Fruit fly (Drosophila melanogaster): ENCODE data around the gene CG32024.

The CG32024 gene

DNA sequence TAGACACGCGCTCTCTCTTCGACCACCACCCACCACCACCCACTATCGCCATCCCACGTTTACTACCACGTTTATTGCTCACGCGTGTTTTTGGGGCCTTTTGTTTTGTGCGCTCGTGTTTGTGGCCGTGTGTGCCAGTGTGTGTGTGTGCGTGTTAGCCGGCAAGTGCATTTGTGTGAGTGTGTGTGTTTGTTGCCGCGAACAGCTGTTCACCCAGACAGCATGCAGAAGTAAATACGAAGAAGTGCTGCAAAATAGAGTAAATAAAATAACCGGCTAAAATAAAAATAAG, 20.4 kb downstream of the CG32024 start:
- TF ChIP-seq Hnf4 (GFP tag; optimal IDR thresholded peaks at IDR 0.05) (no peak), woc (GFP tag; optimal IDR thresholded peaks at IDR 0.05) (no peak), Dfd (GFP tag; optimal IDR thresholded peaks at IDR 0.05) (no peak), Abd-B (GFP tag; optimal IDR thresholded peaks at IDR 0.05) (no peak), pan (optimal IDR thresholded peaks at IDR 0.05) (no peak), Hr83 (GFP tag; optimal IDR thresholded peaks at IDR 0.05; ENCODE audit: poor library complexity, severe bottlenecking) (no peak), Dif (GFP tag; optimal IDR thresholded peaks at IDR 0.05; ENCODE audit: partially characterized antibody) (no peak), lola (GFP tag; optimal IDR thresholded peaks at IDR 0.05) (no peak), Rel (GFP tag; optimal IDR thresholded peaks at IDR 0.05) (no peak), Rel (tag; optimal IDR thresholded peaks at IDR 0.05) (no peak), ey (GFP tag; optimal IDR thresholded peaks at IDR 0.05) (no peak), Vsx2 (GFP tag; optimal IDR thresholded peaks at IDR 0.05; ENCODE audit: partially characterized antibody) (no peak), sage (GFP tag; optimal IDR thresholded peaks at IDR 0.05) (no peak), GATAd (GFP tag; optimal IDR thresholded peaks at IDR 0.05) (no peak)

DNA sequence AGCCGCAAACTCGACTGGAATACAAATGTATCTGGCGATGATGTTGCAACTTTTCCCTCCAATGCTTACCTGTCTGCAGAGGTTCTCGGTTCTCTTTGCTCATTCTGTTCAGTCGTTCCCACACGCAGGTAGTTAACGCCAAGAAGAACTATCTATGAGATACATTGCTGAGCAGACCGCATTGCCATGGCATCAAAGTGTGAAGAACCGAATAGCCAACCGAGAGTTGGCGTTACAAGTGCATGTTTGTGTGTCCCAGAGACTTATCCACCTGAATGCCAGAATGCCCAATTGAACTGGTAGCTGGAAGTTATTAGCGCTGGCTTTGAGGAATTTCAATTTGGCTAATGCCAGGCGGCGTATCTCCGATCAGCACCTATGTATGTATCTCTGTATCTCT, 22.2 kb downstream of the CG32024 start:
- TF ChIP-seq sage (GFP tag; optimal IDR thresholded peaks at IDR 0.05) (no peak), Jra (GFP tag; optimal IDR thresholded peaks at IDR 0.05) (no peak), psq (GFP tag; optimal IDR thresholded peaks at IDR 0.05) (no peak), Hr78 (GFP tag; optimal IDR thresholded peaks at IDR 0.05) (no peak), foxo (GFP tag; optimal IDR thresholded peaks at IDR 0.05) (no peak), CrebA (GFP tag; optimal IDR thresholded peaks at IDR 0.05; ENCODE audit: borderline replicate concordance) (no peak), Dfd (GFP tag; optimal IDR thresholded peaks at IDR 0.05) (no peak), brk (GFP tag; optimal IDR thresholded peaks at IDR 0.05) (no peak), pan (optimal IDR thresholded peaks at IDR 0.05) (no peak), OdsH (GFP tag; optimal IDR thresholded peaks at IDR 0.05) (no peak), h (GFP tag; optimal IDR thresholded peaks at IDR 0.05) (no peak), ey (GFP tag; optimal IDR thresholded peaks at IDR 0.05) (no peak), HLH106 (tag; optimal IDR thresholded peaks at IDR 0.05) (no peak), dsf (GFP tag; optimal IDR thresholded peaks at IDR 0.05; ENCODE audit: borderline replicate concordance) (no peak), Sp1 (GFP tag; optimal IDR thresholded peaks at IDR 0.05) (no peak), rgr (GFP tag; optimal IDR thresholded peaks at IDR 0.05) (no peak)

DNA sequence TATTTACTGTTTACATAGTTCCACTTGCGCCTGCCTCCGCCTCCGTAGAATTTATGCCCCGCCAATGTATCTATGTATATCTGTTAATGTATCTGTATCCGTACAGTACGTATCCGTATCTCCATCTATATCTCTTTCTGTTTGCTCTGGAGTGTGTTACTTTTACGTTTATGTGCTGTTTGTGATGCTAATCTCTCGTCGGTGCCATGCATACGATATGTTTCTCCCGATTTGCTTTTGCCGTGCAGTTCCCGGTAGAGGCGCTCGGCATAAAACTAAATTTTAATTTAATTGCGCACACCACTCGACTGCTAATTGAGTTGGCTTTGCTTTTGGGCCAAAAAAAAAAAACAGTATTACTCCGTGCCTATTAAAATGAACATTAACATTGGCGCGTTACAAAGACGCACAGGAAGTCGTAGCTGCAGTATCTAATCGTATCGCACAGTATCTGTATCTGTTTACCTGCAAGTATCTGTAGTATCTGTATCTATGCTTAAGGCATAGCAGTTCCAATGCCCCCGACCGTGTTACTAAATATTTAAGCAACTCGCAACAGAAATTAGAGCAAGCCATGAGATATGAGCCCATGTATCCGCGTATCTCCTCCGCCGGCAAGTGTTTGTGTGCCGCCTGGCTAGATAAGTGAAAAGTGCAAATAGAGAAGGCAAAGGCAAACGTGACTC, 22.8 kb downstream of the CG32024 start:
- no peak for TF ChIP-seq N (GFP tag; optimal IDR thresholded peaks at IDR 0.05)
- TF ChIP-seq CrebA (GFP tag; optimal IDR thresholded peaks at IDR 0.05; ENCODE audit: borderline replicate concordance): no peak
- no peak for TF ChIP-seq Myc (optimal IDR thresholded peaks at IDR 0.05)
- no peak for TF ChIP-seq Abd-B (GFP tag; optimal IDR thresholded peaks at IDR 0.05)
- TF ChIP-seq sv (GFP tag; optimal IDR thresholded peaks at IDR 0.05): no peak

DNA sequence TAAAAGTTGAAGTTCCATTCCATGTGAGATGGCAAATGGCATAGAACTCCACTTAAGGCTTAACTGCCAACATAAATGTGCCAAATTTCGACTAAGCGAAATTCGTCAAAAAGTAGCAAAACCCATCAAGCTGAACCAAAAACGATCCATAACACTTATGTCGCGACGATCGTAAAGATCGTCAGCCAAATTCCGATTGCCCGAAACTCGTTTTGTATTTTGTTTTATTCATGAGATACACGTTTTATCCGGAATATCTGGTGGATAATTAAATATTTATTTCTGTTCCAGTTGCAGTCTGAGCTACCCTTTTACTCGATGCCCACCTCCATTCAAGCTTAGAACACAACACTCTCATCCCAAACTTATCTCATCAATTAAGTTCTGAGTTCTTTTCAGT, 23.6 kb downstream of the CG32024 start:
- TF ChIP-seq ey (GFP tag; optimal IDR thresholded peaks at IDR 0.05): no peak
- no peak for TF ChIP-seq dl (GFP tag; optimal IDR thresholded peaks at IDR 0.05; ENCODE audit: insufficient read depth in 1 of 2, partially characterized antibody in 2 of 2)
- TF ChIP-seq pan (optimal IDR thresholded peaks at IDR 0.05): no peak
- no peak for TF ChIP-seq Hnf4 (GFP tag; optimal IDR thresholded peaks at IDR 0.05)
- no peak for TF ChIP-seq CrebA (GFP tag; optimal IDR thresholded peaks at IDR 0.05; ENCODE audit: borderline replicate concordance)
- no peak for TF ChIP-seq dmrt93B (GFP tag; optimal IDR thresholded peaks at IDR 0.05)
- no peak for TF ChIP-seq Mio (GFP tag; optimal IDR thresholded peaks at IDR 0.05)
- no peak for TF ChIP-seq OdsH (GFP tag; optimal IDR thresholded peaks at IDR 0.05)
- TF ChIP-seq Vsx2 (GFP tag; optimal IDR thresholded peaks at IDR 0.05; ENCODE audit: partially characterized antibody): no peak

DNA sequence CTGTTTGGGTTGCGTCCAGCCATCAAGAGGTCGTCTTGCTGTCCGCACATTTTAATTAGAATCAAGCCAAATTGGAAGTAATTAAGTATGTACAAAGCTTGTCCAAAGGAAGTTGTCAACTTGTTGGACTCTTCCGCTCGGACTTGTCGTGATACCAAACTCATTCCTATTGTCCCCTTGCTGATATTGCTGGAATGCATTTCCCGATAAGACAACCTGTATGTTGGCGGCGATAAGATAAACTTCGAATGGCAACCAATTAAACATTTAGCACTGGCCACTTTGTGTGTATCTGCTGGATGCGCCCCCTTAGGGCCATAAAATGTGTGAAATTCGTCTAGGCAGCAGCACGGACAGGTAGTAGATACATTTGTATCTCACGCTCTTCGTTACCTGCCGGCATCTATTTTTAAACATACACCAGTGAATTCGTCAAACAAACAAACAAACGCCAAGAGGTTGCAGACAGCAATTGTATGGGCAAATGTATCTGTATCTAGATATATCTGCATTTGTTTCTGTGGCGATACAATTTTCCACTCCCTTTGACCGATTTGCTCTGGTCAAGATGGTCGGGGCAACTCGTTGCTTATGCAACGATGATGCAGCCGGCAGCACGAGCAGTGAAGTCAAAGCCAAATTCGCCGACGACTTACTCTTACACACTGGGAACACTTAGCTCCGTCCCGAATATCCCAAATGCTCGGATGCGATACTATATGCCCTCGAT, 25.5 kb downstream of the CG32024 start:
- TF ChIP-seq CG9705 (GFP tag; optimal IDR thresholded peaks at IDR 0.05) (no peak), lola (GFP tag; optimal IDR thresholded peaks at IDR 0.05) (no peak), foxo (GFP tag; optimal IDR thresholded peaks at IDR 0.05) (no peak), dsf (GFP tag; optimal IDR thresholded peaks at IDR 0.05; ENCODE audit: borderline replicate concordance) (no peak), Hr78 (GFP tag; optimal IDR thresholded peaks at IDR 0.05) (no peak), Abd-B (GFP tag; optimal IDR thresholded peaks at IDR 0.05) (no peak), Dif (GFP tag; optimal IDR thresholded peaks at IDR 0.05; ENCODE audit: partially characterized antibody) (no peak), rgr (GFP tag; optimal IDR thresholded peaks at IDR 0.05) (no peak), GATAd (GFP tag; optimal IDR thresholded peaks at IDR 0.05) (no peak), jim (GFP tag; optimal IDR thresholded peaks at IDR 0.05) (no peak), Jra (GFP tag; optimal IDR thresholded peaks at IDR 0.05) (no peak), brk (GFP tag; optimal IDR thresholded peaks at IDR 0.05) (no peak), CG32264 (GFP tag; optimal IDR thresholded peaks at IDR 0.05) (no peak), N (GFP tag; optimal IDR thresholded peaks at IDR 0.05) (no peak)
